Worm (Caenorhabditis elegans) whole organism, mixed stage, embryonic: ENCODE results near the gene C14B1.8.

Experiments used
- M03D4.4 ChIP-seq: sonication (generic microtip); optimal IDR thresholded peaks from 2 replicates; lab custom pipeline; 2017; ENCODE audit warnings: mild to moderate bottlenecking, missing genetic modification characterization, missing compliant biosample characterization
- bed-3 ChIP-seq: fragments of 200-800 bp; sonication (Bioruptor generic); optimal IDR thresholded peaks from 3 replicates; lab custom pipeline; 2018; ENCODE audit warnings: mild to moderate bottlenecking, missing genetic modification characterization, moderate library complexity, missing compliant biosample characterization
- ceh-39 ChIP-seq: fragments of 150-350 bp; optimal IDR thresholded peaks from 2 replicates; lab custom pipeline; 2014; ENCODE audit warnings: missing biosample characterization, missing genetic modification characterization
- ceh-43 ChIP-seq: fragments of 200-800 bp; sonication (Bioruptor generic); optimal IDR thresholded peaks from 2 replicates; lab custom pipeline; 2018; ENCODE audit warnings: mild to moderate bottlenecking, missing genetic modification characterization, moderate library complexity, missing compliant biosample characterization
- ceh-83 ChIP-seq: fragments of 200-800 bp; sonication (Bioruptor generic); optimal IDR thresholded peaks from 2 replicates; lab custom pipeline; 2018; ENCODE audit warnings: mild to moderate bottlenecking, missing genetic modification characterization, missing compliant biosample characterization
- ces-1 ChIP-seq: fragments of 150-350 bp; optimal IDR thresholded peaks from 2 replicates; lab custom pipeline; 2014; ENCODE audit warnings: missing biosample characterization, missing genetic modification reagents, missing genetic modification characterization
- cnd-1 ChIP-seq: fragments of 200-800 bp; sonication (Bioruptor generic); optimal IDR thresholded peaks from 2 replicates; lab custom pipeline; 2018; ENCODE audit warnings: mild to moderate bottlenecking, missing genetic modification characterization, missing compliant biosample characterization
- drap-1 ChIP-seq: fragments of 200-800 bp; sonication (Bioruptor generic); optimal IDR thresholded peaks from 3 replicates; lab custom pipeline; 2018; ENCODE audit warnings: mild to moderate bottlenecking, missing genetic modification characterization, missing compliant biosample characterization
- elt-1 ChIP-seq: sonication (generic microtip); optimal IDR thresholded peaks from 2 replicates; lab custom pipeline; 2017; ENCODE audit warnings: missing genetic modification characterization, mild to moderate bottlenecking, missing compliant biosample characterization, antibody characterized with exemption, moderate library complexity, borderline replicate concordance; ENCODE audit not compliant: insufficient read depth
- flh-1 ChIP-seq: fragments of 200-800 bp; sonication (Bioruptor generic); optimal IDR thresholded peaks from 2 replicates; lab custom pipeline; 2018; ENCODE audit warnings: mild to moderate bottlenecking, missing genetic modification characterization, moderate library complexity, missing compliant biosample characterization
- ham-2 ChIP-seq: fragments of 200-800 bp; sonication (Bioruptor generic); optimal IDR thresholded peaks from 2 replicates; lab custom pipeline; 2018; ENCODE audit warnings: mild to moderate bottlenecking, missing genetic modification characterization, missing compliant biosample characterization
- lin-13 ChIP-seq: fragments of 150-350 bp; optimal IDR thresholded peaks from 2 replicates; lab custom pipeline; 2014; ENCODE audit warnings: missing biosample characterization, missing genetic modification characterization
- lin-32 ChIP-seq: fragments of 200-800 bp; sonication (Bioruptor generic); optimal IDR thresholded peaks from 2 replicates; lab custom pipeline; 2018; ENCODE audit warnings: mild to moderate bottlenecking, missing genetic modification characterization, missing compliant biosample characterization
- lsy-2 ChIP-seq: fragments of 150-350 bp; optimal IDR thresholded peaks from 2 replicates; lab custom pipeline; 2014; ENCODE audit warnings: missing biosample characterization, missing genetic modification characterization
- mep-1 ChIP-seq: fragments of 150-350 bp; optimal IDR thresholded peaks from 2 replicates; lab custom pipeline; 2017; ENCODE audit warnings: missing biosample characterization, missing genetic modification reagents, missing genetic modification characterization, inconsistent platforms
- mls-2 ChIP-seq: sonication (generic microtip); optimal IDR thresholded peaks from 2 replicates; lab custom pipeline; 2016; ENCODE audit warnings: mild to moderate bottlenecking, missing genetic modification characterization, moderate library complexity, missing compliant biosample characterization
- nhr-2 ChIP-seq: fragments of 150-350 bp; optimal IDR thresholded peaks from 2 replicates; lab custom pipeline; 2014; ENCODE audit warnings: missing biosample characterization, missing genetic modification characterization
- nhr-237 ChIP-seq: fragments of 150-350 bp; optimal IDR thresholded peaks from 2 replicates; lab custom pipeline; 2014; ENCODE audit warnings: missing biosample characterization, missing genetic modification characterization
- nhr-76 ChIP-seq: sonication (generic microtip); optimal IDR thresholded peaks from 2 replicates; lab custom pipeline; 2017; ENCODE audit warnings: missing biosample characterization, missing genetic modification characterization
- sem-2 ChIP-seq: fragments of 200-800 bp; sonication (Bioruptor generic); optimal IDR thresholded peaks from 2 replicates; lab custom pipeline; 2018; ENCODE audit warnings: mild to moderate bottlenecking, missing genetic modification characterization, missing compliant biosample characterization
- snpc-4 ChIP-seq: fragments of 150-350 bp; optimal IDR thresholded peaks from 2 replicates; lab custom pipeline; 2014; ENCODE audit warnings: missing biosample characterization, missing genetic modification characterization
- sptf-1 ChIP-seq: sonication (generic microtip); optimal IDR thresholded peaks from 2 replicates; lab custom pipeline; 2017; ENCODE audit warnings: mild to moderate bottlenecking, missing genetic modification characterization, moderate library complexity, missing compliant biosample characterization
- tbx-8 ChIP-seq: fragments of 200-800 bp; sonication (Bioruptor generic); optimal IDR thresholded peaks from 2 replicates; lab custom pipeline; 2018; ENCODE audit warnings: mild to moderate bottlenecking, missing genetic modification characterization, moderate library complexity, missing compliant biosample characterization
- unc-120 ChIP-seq: sonication (generic microtip); optimal IDR thresholded peaks from 2 replicates; lab custom pipeline; 2017; ENCODE audit warnings: missing genetic modification characterization, missing compliant biosample characterization; ENCODE audit not compliant: poor library complexity, severe bottlenecking
- unc-39 ChIP-seq: fragments of 150-350 bp; optimal IDR thresholded peaks from 2 replicates; lab custom pipeline; 2014; ENCODE audit warnings: missing biosample characterization, missing genetic modification characterization
- unc-62 ChIP-seq: fragments of 150-350 bp; optimal IDR thresholded peaks from 2 replicates; lab custom pipeline; 2014; ENCODE audit warnings: missing biosample characterization, missing genetic modification reagents, missing genetic modification characterization
- zip-8 ChIP-seq: fragments of 150-350 bp; optimal IDR thresholded peaks from 2 replicates; lab custom pipeline; 2014; ENCODE audit warnings: missing biosample characterization, missing genetic modification characterization
- ztf-11 ChIP-seq: fragments of 150-350 bp; optimal IDR thresholded peaks from 2 replicates; lab custom pipeline; 2014; ENCODE audit warnings: missing biosample characterization, missing genetic modification characterization

C14B1.8 gene

ce11 chrIII:3719564-3719963 is at the start of gene C14B1.8:
Gene C14B1.8 (minus strand): TSS chrIII:3719680.
- TF ChIP-seq mep-1 (tag; lab: Kevin White, UChicago) (peak; percentile 47), lin-13 (no peak), zip-8 (tag; lab: Kevin White, UChicago) (no peak), ces-1 (peak; percentile 96)

- TF ChIP-seq mep-1 (tag; lab: Kevin White, UChicago), result no peak
- TF ChIP-seq ceh-43 (GFP tag; lab: Kevin White, UChicago), result no peak
- TF ChIP-seq mls-2, result no peak
- TF ChIP-seq unc-120 (tag; lab: Kevin White, UChicago), result no peak
- TF ChIP-seq unc-62 (GFP tag; lab: Kevin White, UChicago), result no peak
Observed at ce11 chrIII:3768200-3768599, 48.7 kb upstream of the C14B1.8 start, which contains the start of gene gmeb-3. Gene gmeb-3 (plus strand): TSS chrIII:3768500.

ce11 chrIII:3765460-3765859 is 46.0 kb upstream of the C14B1.8 start, which contains the start of gene C44F1.1:
Gene C44F1.1 (minus strand): TSS chrIII:3765560.
- TF ChIP-seq zip-8 (tag; lab: Kevin White, UChicago) (peak; percentile 34), sem-2 (GFP tag; lab: Kevin White, UChicago) (no peak)

- no peak for TF ChIP-seq nhr-237 (tag; lab: Kevin White, UChicago)
- TF ChIP-seq lin-32 (GFP tag; lab: Kevin White, UChicago), result no peak
- TF ChIP-seq ceh-83 (GFP tag; lab: Kevin White, UChicago), result no peak
- TF ChIP-seq unc-120 (tag; lab: Kevin White, UChicago), result no peak
Observed at ce11 chrIII:3764584-3764983, 45.1 kb upstream of the C14B1.8 start.

- TF ChIP-seq mls-2 (no peak), lin-32 (GFP tag; lab: Kevin White, UChicago) (no peak), unc-39 (tag; lab: Kevin White, UChicago) (no peak), bed-3 (GFP tag; lab: Kevin White, UChicago) (no peak), sptf-1 (tag; lab: Kevin White, UChicago) (no peak), lin-13 (no peak), elt-1 (tag; lab: Kevin White, UChicago) (no peak), cnd-1 (no peak), lsy-2 (no peak), flh-1 (no peak), drap-1 (GFP tag; lab: Kevin White, UChicago) (no peak), nhr-237 (tag; lab: Kevin White, UChicago) (no peak), snpc-4 (tag; lab: Kevin White, UChicago) (no peak), tbx-8 (GFP tag; lab: Kevin White, UChicago) (no peak), unc-62 (GFP tag; lab: Kevin White, UChicago) (no peak), ceh-39 (tag; lab: Kevin White, UChicago) (no peak), nhr-76 (no peak)
- TF ChIP-seq, all 35 proteins: peak for 0
Observed at ce11 chrIII:3764043-3764442, 44.6 kb upstream of the C14B1.8 start.

ce11 chrIII:3759312-3759711 is 39.8 kb upstream of the C14B1.8 start, which contains the start of gene arcp-1:
Gene arcp-1 (minus strand): TSS chrIII:3759412.
- TF ChIP-seq unc-120 (tag; lab: Kevin White, UChicago), result no peak
- no peak for TF ChIP-seq nhr-237 (tag; lab: Kevin White, UChicago)
- TF ChIP-seq sem-2 (GFP tag; lab: Kevin White, UChicago), result no peak
- TF ChIP-seq ces-1, result no peak
- no peak for TF ChIP-seq ztf-11 (tag; lab: Kevin White, UChicago)
- no peak for TF ChIP-seq unc-62 (GFP tag; lab: Kevin White, UChicago)
- no peak for TF ChIP-seq bed-3 (GFP tag; lab: Kevin White, UChicago)
- no peak for TF ChIP-seq zip-8 (tag; lab: Kevin White, UChicago)
- TF ChIP-seq ham-2 (GFP tag; lab: Kevin White, UChicago), result no peak
- no peak for TF ChIP-seq lin-32 (GFP tag; lab: Kevin White, UChicago)
- TF ChIP-seq tbx-8 (GFP tag; lab: Kevin White, UChicago), result no peak
- no peak for TF ChIP-seq lin-13
- no peak for TF ChIP-seq flh-1
- no peak for TF ChIP-seq ceh-43 (GFP tag; lab: Kevin White, UChicago)
- no peak for TF ChIP-seq nhr-2 (tag; lab: Kevin White, UChicago)
- no peak for TF ChIP-seq M03D4.4 (tag; lab: Kevin White, UChicago)
